Worm (Caenorhabditis elegans) whole organism, L1 larva: ENCODE results near the gene dpy-6.
"Not testable (repeated sequence)": the region's sequence is repeated elsewhere in the genome, so short reads cannot be mapped to it uniquely, and the experiment has no call there.

Source experiments
- C04F5.9 ChIP-seq: sonication (generic microtip); optimal IDR thresholded peaks from 2 replicates; lab custom pipeline; 2016; ENCODE audit warnings: missing genetic modification characterization, missing compliant biosample characterization
- aha-1 ChIP-seq: fragments of 150-350 bp; optimal IDR thresholded peaks from 2 replicates; lab custom pipeline; 2014; ENCODE audit warnings: missing biosample characterization, missing genetic modification characterization
- alr-1 ChIP-seq: fragments of 200-800 bp; sonication (Bioruptor generic); optimal IDR thresholded peaks from 2 replicates; lab custom pipeline; 2018; ENCODE audit warnings: borderline replicate concordance, mild to moderate bottlenecking, missing genetic modification characterization, missing compliant biosample characterization
- ceh-63 ChIP-seq: fragments of 200-800 bp; sonication (Bioruptor generic); optimal IDR thresholded peaks from 2 replicates; lab custom pipeline; 2018; ENCODE audit warnings: mild to moderate bottlenecking, missing genetic modification characterization, missing compliant biosample characterization
- ceh-82 ChIP-seq, 3 experiments: fragments of 150-350 bp in 1 of 3; sonication (generic microtip) in 2 of 3; optimal IDR thresholded peaks; 2 replicates each; lab custom pipeline; 2014 to 2017; ENCODE audit warnings: missing biosample characterization in 3 of 3, missing genetic modification characterization in 3 of 3
- ceh-88 ChIP-seq: fragments of 200-800 bp; sonication (Bioruptor generic); IDR thresholded peaks from 2 replicates; pipeline ENCODE4 v1.3.6; 2022; ENCODE audit warnings: missing genetic modification characterization, missing compliant biosample characterization
- dsc-1 ChIP-seq: sonication (generic microtip); optimal IDR thresholded peaks from 2 replicates; lab custom pipeline; 2016; ENCODE audit warnings: mild to moderate bottlenecking, missing genetic modification characterization, missing compliant biosample characterization
- egl-13 ChIP-seq: sonication (generic microtip); optimal IDR thresholded peaks from 2 replicates; lab custom pipeline; 2016; ENCODE audit warnings: missing genotype, missing genetic modification reagents, missing genetic modification characterization, missing compliant biosample characterization
- elt-3 ChIP-seq, 6 experiments: fragments of 150-350 bp in 1 of 6; sonication (generic microtip); optimal IDR thresholded peaks; 2 replicates each; lab custom pipeline; 2017 to 2018; ENCODE audit warnings: missing biosample characterization in 6 of 6, missing genetic modification characterization in 6 of 6, inconsistent platforms in 1 of 6
- ets-5 ChIP-seq: fragments of 200-800 bp; sonication (Bioruptor generic); IDR thresholded peaks from 2 replicates; pipeline ENCODE4 v1.3.6; 2022; ENCODE audit warnings: missing genetic modification characterization, missing compliant biosample characterization
- fkh-8 ChIP-seq: sonication (generic microtip); optimal IDR thresholded peaks from 2 replicates; lab custom pipeline; 2016; ENCODE audit warnings: mild to moderate bottlenecking, missing genetic modification characterization, missing compliant biosample characterization
- hpl-2 ChIP-seq: fragments of 150-350 bp; optimal IDR thresholded peaks from 2 replicates; lab custom pipeline; 2014; ENCODE audit warnings: missing biosample characterization, missing genetic modification reagents, missing genetic modification characterization
- jun-1 ChIP-seq: fragments of 150-350 bp; optimal IDR thresholded peaks from 2 replicates; lab custom pipeline; 2014; ENCODE audit warnings: missing biosample characterization, missing genetic modification reagents, missing genetic modification characterization
- lin-13 ChIP-seq: fragments of 150-350 bp; optimal IDR thresholded peaks from 2 replicates; lab custom pipeline; 2014; ENCODE audit warnings: missing biosample characterization, missing genetic modification reagents, missing genetic modification characterization
- lin-35 ChIP-seq, 2 experiments: fragments of 150-350 bp; optimal IDR thresholded peaks; 2 replicates each; lab custom pipeline; 2014; ENCODE audit warnings: missing biosample characterization in 2 of 2, missing genetic modification characterization in 2 of 2, missing genetic modification reagents in 2 of 2
- lin-39 ChIP-seq: fragments of 150-350 bp; optimal IDR thresholded peaks from 2 replicates; lab custom pipeline; 2014; ENCODE audit warnings: missing biosample characterization, missing genetic modification reagents, missing genetic modification characterization
- lir-3 ChIP-seq: sonication (generic microtip); optimal IDR thresholded peaks from 2 replicates; lab custom pipeline; 2016; ENCODE audit warnings: mild to moderate bottlenecking, missing genetic modification characterization, moderate library complexity, missing compliant biosample characterization; ENCODE audit not compliant: poor library complexity
- mep-1 ChIP-seq: fragments of 150-350 bp; optimal IDR thresholded peaks from 2 replicates; lab custom pipeline; 2014; ENCODE audit warnings: missing biosample characterization, missing genetic modification characterization
- nhr-12 ChIP-seq: sonication (generic microtip); optimal IDR thresholded peaks from 2 replicates; lab custom pipeline; 2017; ENCODE audit warnings: missing biosample characterization, missing genetic modification characterization
- nhr-19 ChIP-seq: fragments of 200-800 bp; sonication (Bioruptor generic); conservative IDR thresholded peaks from 2 replicates; pipeline ENCODE4 v1.3.6; 2022; ENCODE audit warnings: missing genetic modification characterization, missing compliant biosample characterization
- nhr-20 ChIP-seq: sonication (generic microtip); optimal IDR thresholded peaks from 2 replicates; lab custom pipeline; 2016; ENCODE audit warnings: mild to moderate bottlenecking, missing genetic modification characterization, missing compliant biosample characterization
- nhr-237 ChIP-seq: fragments of 150-350 bp; optimal IDR thresholded peaks from 2 replicates; lab custom pipeline; 2014; ENCODE audit warnings: missing biosample characterization, missing genetic modification characterization
- nhr-28 ChIP-seq: fragments of 150-350 bp; optimal IDR thresholded peaks from 2 replicates; lab custom pipeline; 2014; ENCODE audit warnings: missing biosample characterization, missing genetic modification characterization
- nhr-47 ChIP-seq: sonication (generic microtip); optimal IDR thresholded peaks from 2 replicates; lab custom pipeline; 2016; ENCODE audit warnings: mild to moderate bottlenecking, missing genetic modification characterization, moderate library complexity, missing compliant biosample characterization
- nhr-76 ChIP-seq: sonication (generic microtip); optimal IDR thresholded peaks from 2 replicates; lab custom pipeline; 2017; ENCODE audit warnings: missing biosample characterization, missing genetic modification characterization
- nhr-77 ChIP-seq: fragments of 150-350 bp; optimal IDR thresholded peaks from 2 replicates; lab custom pipeline; 2014; ENCODE audit warnings: missing biosample characterization, missing genetic modification characterization
- nhr-85 ChIP-seq: sonication (generic microtip); peaks from one replicate; lab custom pipeline; 2016; ENCODE audit warnings: missing genetic modification characterization, inconsistent platforms, missing compliant biosample characterization
- pag-3 ChIP-seq: sonication (generic microtip); optimal IDR thresholded peaks from 2 replicates; lab custom pipeline; 2017; ENCODE audit warnings: missing genetic modification characterization, mild to moderate bottlenecking, missing compliant biosample characterization, antibody characterized with exemption, borderline replicate concordance; ENCODE audit not compliant: insufficient read depth
- pax-3 ChIP-seq: fragments of 200-800 bp; sonication (Bioruptor generic); optimal IDR thresholded peaks from 2 replicates; lab custom pipeline; 2018; ENCODE audit warnings: mild to moderate bottlenecking, missing genetic modification characterization, moderate library complexity, missing compliant biosample characterization
- skn-1 ChIP-seq: fragments of 150-350 bp; optimal IDR thresholded peaks from 2 replicates; lab custom pipeline; 2014; ENCODE audit warnings: missing biosample characterization, missing genetic modification characterization
- tlp-1 ChIP-seq: fragments of 150-350 bp; optimal IDR thresholded peaks from 2 replicates; lab custom pipeline; 2014; ENCODE audit warnings: missing biosample characterization, missing genetic modification characterization
- unc-98 ChIP-seq: fragments of 200-800 bp; sonication (Bioruptor generic); IDR thresholded peaks from 2 replicates; pipeline ENCODE4 v1.3.6; 2022; ENCODE audit warnings: missing genetic modification characterization, missing compliant biosample characterization
- vab-15 ChIP-seq: sonication (generic microtip); optimal IDR thresholded peaks from 2 replicates; lab custom pipeline; 2017; ENCODE audit warnings: missing genotype, mild to moderate bottlenecking, missing genetic modification characterization, missing compliant biosample characterization
- ztf-11 ChIP-seq, 2 experiments: sonication (generic microtip); optimal IDR thresholded peaks; 2 replicates each; lab custom pipeline; 2016 to 2017; ENCODE audit warnings: missing genetic modification characterization in 2 of 2, missing biosample characterization in 1 of 2, missing compliant biosample characterization in 1 of 2
- ztf-4 ChIP-seq: fragments of 150-350 bp; optimal IDR thresholded peaks from 2 replicates; lab custom pipeline; 2014; ENCODE audit warnings: missing biosample characterization, missing genetic modification characterization

Gene dpy-6

DNA sequence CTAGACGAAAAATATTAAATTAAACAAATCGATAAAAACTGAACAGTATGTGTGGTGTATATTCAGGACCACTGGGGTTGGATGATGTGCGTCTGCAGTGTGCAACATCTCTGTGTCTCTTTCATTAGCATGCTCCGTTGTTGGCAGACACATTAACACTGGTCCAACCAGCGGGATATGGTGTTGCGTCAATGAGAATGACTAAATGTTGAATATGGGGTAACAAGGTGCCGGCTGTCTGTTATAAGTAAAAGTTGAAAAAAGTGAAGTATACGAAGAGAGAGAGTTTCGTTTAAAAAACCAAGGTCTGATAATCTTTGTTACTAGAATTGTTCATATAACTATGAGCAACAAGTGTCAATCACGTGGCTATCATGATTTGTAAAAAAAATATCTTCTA is 38.6 kb downstream of the dpy-6 start, which contains the start of gene ced-8:
ced-8 (minus strand) TSS at position 101 of the 400 bp plus-strand sequence.
- no peak for TF ChIP-seq ceh-82 (tag; optimal IDR thresholded peaks at IDR 0.05; lab: Kevin White, UChicago)
- TF ChIP-seq pag-3, result no peak
- TF ChIP-seq ets-5, result no peak
- TF ChIP-seq ceh-88 (GFP tag; lab: Robert Waterston, UW), result no peak
- no peak for TF ChIP-seq unc-98 (GFP tag; lab: Robert Waterston, UW)
- no peak for TF ChIP-seq nhr-12 (tag; lab: Kevin White, UChicago)
- no peak for TF ChIP-seq nhr-47
- TF ChIP-seq jun-1, result no peak
- TF ChIP-seq lin-13, result no peak
- TF ChIP-seq pax-3 (tag; lab: Kevin White, UChicago), result no peak

ce11 chrX:8413130-8413529 is 42.3 kb downstream of the dpy-6 start, which contains the start of gene F08F1.4:
Gene F08F1.4, plus strand, starts transcription at chrX:8413430.
- TF ChIP-seq nhr-85 (tag; lab: Kevin White, UChicago) (no peak), nhr-12 (tag; lab: Kevin White, UChicago) (no peak), ztf-4 (tag; lab: Kevin White, UChicago) (no peak), mep-1 (tag; lab: Kevin White, UChicago) (no peak), fkh-8 (no peak)

DNA sequence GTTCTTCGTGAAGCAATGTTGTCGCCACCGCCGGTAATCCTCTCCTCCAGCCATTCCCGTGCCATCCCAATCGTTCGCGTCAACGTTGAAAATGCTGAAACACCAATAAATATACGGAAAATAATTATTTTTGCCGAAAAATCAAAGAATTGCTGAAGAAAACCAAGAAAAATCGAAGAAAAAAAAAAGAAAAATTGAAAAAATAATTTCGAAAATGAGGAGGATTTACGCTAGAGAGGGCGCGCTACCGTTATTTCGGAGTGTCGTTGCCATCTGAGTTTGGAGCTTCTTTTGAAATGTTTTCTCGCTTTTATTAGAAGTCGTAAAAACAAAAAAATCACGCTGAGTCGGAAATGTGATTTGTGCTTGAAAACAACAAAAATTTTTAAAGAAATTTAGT is 44.7 kb downstream of the dpy-6 start, which contains the start of gene F08F1.9:
F08F1.9 (minus strand) TSS at position 101 of the 400 bp plus-strand sequence.
- TF ChIP-seq dsc-1, nhr-76, ztf-4 (tag; lab: Kevin White, UChicago): not testable (repeated sequence)

- TF ChIP-seq C04F5.9 (tag; lab: Kevin White, UChicago) (no peak), lir-3 (tag; lab: Kevin White, UChicago) (no peak), nhr-237 (tag; lab: Kevin White, UChicago) (no peak), dsc-1 (tag; lab: Kevin White, UChicago) (no peak), tlp-1 (tag; lab: Kevin White, UChicago) (no peak), nhr-47 (no peak), ceh-63 (GFP tag; lab: Kevin White, UChicago) (no peak), aha-1 (tag; lab: Kevin White, UChicago) (no peak), hpl-2 (no peak), lin-35 (GFP tag; optimal IDR thresholded peaks at IDR 0.05; lab: Kevin White, UChicago) (no peak), ceh-88 (GFP tag; lab: Robert Waterston, UW) (no peak), nhr-77 (no peak), lin-39 (no peak), nhr-19 (GFP tag; lab: Robert Waterston, UW) (no peak), jun-1 (no peak), skn-1 (tag; lab: Kevin White, UChicago) (no peak), ztf-11 (tag; optimal IDR thresholded peaks at IDR 0.05; lab: Kevin White, UChicago) (no peak)
- TF ChIP-seq, all 84 proteins: peak for 0
Measured at ce11 chrX:8408267-8408666, 47.2 kb downstream of the dpy-6 start, which contains the start of gene sulp-3. Gene sulp-3, minus strand, starts transcription at chrX:8408367.

DNA sequence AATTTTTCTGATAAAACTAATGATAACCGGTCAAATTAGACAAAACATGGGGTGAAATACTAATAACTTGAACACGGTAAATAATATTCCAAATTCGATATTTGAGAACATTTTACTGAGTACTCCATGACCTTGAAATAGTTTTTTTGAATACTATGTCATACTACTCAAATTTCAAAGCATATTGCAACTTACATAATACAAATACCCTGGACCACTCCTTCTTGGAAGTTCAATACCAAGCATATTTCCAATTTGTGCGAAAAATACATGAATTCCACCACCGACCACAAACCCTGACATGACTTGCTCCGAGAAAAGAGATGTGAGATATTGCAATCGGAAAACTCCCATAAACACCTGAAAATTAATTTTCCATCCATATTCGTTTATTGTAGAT is 48.6 kb downstream of the dpy-6 start:
- TF ChIP-seq elt-3 (tag; optimal IDR thresholded peaks at IDR 0.05; lab: Kevin White, UChicago) (no peak), alr-1 (tag; lab: Kevin White, UChicago) (no peak), egl-13 (tag; lab: Kevin White, UChicago) (no peak), jun-1 (no peak), nhr-28 (no peak), nhr-20 (tag; lab: Kevin White, UChicago) (no peak), nhr-85 (tag; lab: Kevin White, UChicago) (no peak), vab-15 (no peak)
